Worm (Caenorhabditis elegans): ENCODE measurements around the gene mel-28.

Gene mel-28

DNA sequence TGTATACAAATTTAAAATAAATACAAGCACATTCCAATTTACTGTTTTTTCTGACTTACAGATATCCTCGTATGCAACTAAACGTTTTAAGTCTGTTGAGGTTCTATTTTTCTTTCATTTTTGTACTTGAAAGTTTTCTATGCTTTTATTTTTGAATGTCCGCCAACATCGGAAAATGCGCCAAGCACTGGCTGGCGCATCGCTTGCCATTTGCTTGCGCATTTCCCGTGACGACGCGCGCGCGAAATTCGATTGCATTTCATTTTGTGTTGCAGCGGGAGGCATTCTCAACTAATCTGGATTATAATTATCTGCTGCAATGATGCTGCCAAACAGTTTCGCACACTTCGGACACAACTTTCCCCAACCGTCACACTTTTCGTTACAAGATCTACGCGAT, 28.9 kb upstream of the mel-28 start, which contains the start of gene fbxl-2 (continued):
- TF ChIP-seq efl-3 (GFP tag; optimal IDR thresholded peaks at IDR 0.05) (peak; percentile 33), aly-2 (tag; optimal IDR thresholded peaks at IDR 0.05) (peak; percentile 83), ztf-11 (tag; optimal IDR thresholded peaks at IDR 0.05) (peak in 1 of 2 experiments; percentile 88), ceh-90 (tag; optimal IDR thresholded peaks at IDR 0.05) (peak; percentile 41), irx-1 (tag; optimal IDR thresholded peaks at IDR 0.05) (peak; percentile 93), nhr-20 (tag; optimal IDR thresholded peaks at IDR 0.05) (peak; percentile 95), elt-3 (tag; optimal IDR thresholded peaks at IDR 0.05) (peak in 5 of 6 experiments; percentile 55 to 96 (median 88)), unc-30 (tag; optimal IDR thresholded peaks at IDR 0.05) (no peak), swsn-7 (tag; optimal IDR thresholded peaks at IDR 0.05) (peak; percentile 95), hlh-4 (tag; optimal IDR thresholded peaks at IDR 0.05) (no peak), skn-1 (tag; optimal IDR thresholded peaks at IDR 0.05) (peak; percentile 96), unc-98 (GFP tag; IDR thresholded peaks at IDR 0.05) (peak; percentile 73), isw-1 (GFP tag; IDR thresholded peaks at IDR 0.05) (peak; percentile 97), dpl-1 (GFP tag; optimal IDR thresholded peaks at IDR 0.05) (peak; percentile 99 to 100 (median 100)), snu-23 (GFP tag; optimal IDR thresholded peaks at IDR 0.05) (peak; percentile 98), mef-2 (tag; optimal IDR thresholded peaks at IDR 0.05) (peak; percentile 82), pqm-1 (tag; optimal IDR thresholded peaks at IDR 0.05) (no peak), sox-4 (tag; optimal IDR thresholded peaks at IDR 0.05) (peak; percentile 81), alr-1 (tag; optimal IDR thresholded peaks at IDR 0.05; ENCODE audit: borderline replicate concordance) (no peak), zag-1 (tag; optimal IDR thresholded peaks at IDR 0.05) (no peak), unc-62 (GFP tag; optimal IDR thresholded peaks at IDR 0.05) (peak; percentile 56), ces-1 (GFP tag; optimal IDR thresholded peaks at IDR 0.05) (no peak), elt-2 (tag; optimal IDR thresholded peaks at IDR 0.05) (peak; percentile 87), tbx-2 (tag; optimal IDR thresholded peaks at IDR 0.05) (peak; percentile 97), fkh-4 (tag; optimal IDR thresholded peaks at IDR 0.05; ENCODE audit: borderline replicate concordance) (peak; percentile 73), vab-15 (tag; optimal IDR thresholded peaks at IDR 0.05) (no peak), ceh-82 (tag; optimal IDR thresholded peaks at IDR 0.05) (peak; percentile 97 to 99 (median 98)), nhr-71 (tag; optimal IDR thresholded peaks at IDR 0.05) (peak; percentile 98), lir-3 (tag; optimal IDR thresholded peaks at IDR 0.05; ENCODE audit: poor library complexity) (peak; percentile 82), fkh-8 (tag; optimal IDR thresholded peaks at IDR 0.05) (peak; percentile 96), nhr-237 (tag; optimal IDR thresholded peaks at IDR 0.05) (peak; percentile 90), C34B4.2 (tag; optimal IDR thresholded peaks at IDR 0.05) (peak; percentile 80), C04F5.9 (tag; optimal IDR thresholded peaks at IDR 0.05) (peak; percentile 99), mdl-1 (tag; optimal IDR thresholded peaks at IDR 0.05) (peak in 1 of 2 experiments; percentile 79), tlp-1 (tag; optimal IDR thresholded peaks at IDR 0.05) (no peak), ceh-63 (GFP tag; optimal IDR thresholded peaks at IDR 0.05) (peak; percentile 44), unc-130 (tag; optimal IDR thresholded peaks at IDR 0.05) (peak; percentile 95), nhr-19 (GFP tag; conservative IDR thresholded peaks at IDR 0.05) (peak; percentile 98), snpc-4 (tag; optimal IDR thresholded peaks at IDR 0.05) (peak; percentile 83), mep-1 (tag; optimal IDR thresholded peaks at IDR 0.05) (peak; percentile 97)

ce11 chrIII:4762846-4763245, 23.0 kb upstream of the mel-28 start:
- TF ChIP-seq nhr-20 (tag; optimal IDR thresholded peaks at IDR 0.05) (no peak), efl-1 (optimal IDR thresholded peaks at IDR 0.05) (no peak), efl-1 (GFP tag; optimal IDR thresholded peaks at IDR 0.05 in 1 of 2) (peak in 1 of 2 experiments; percentile 25)

DNA sequence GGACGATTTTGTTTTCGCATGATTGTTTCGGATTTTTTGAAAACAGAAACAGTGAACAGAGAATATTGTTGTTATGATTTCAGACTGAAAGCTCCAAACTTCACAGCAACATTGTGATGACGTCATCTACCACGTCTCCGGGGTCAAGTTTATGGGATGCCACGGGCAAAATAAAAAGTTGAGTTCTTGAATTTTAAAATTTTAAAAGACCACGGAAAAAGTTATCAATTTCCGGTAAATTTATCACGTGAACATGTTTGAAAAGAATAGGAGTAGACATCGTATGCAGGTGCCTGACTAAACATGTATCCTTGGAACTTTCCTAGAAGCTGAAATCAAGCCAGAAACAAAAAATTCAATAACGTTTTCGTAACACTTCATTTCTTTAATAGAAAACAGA, 22.4 kb upstream of the mel-28 start, which contains the start of gene B0393.4:
Gene B0393.4, minus strand, starts transcription at position 101 of the 400 bp plus-strand sequence.
- no peak for TF ChIP-seq efl-1 (optimal IDR thresholded peaks at IDR 0.05)
- TF ChIP-seq efl-1 (GFP tag; optimal IDR thresholded peaks at IDR 0.05 in 1 of 2), result peak in 1 of 2 experiments; percentile 36
- TF ChIP-seq mef-2 (tag; optimal IDR thresholded peaks at IDR 0.05), result no peak
